Worm (Caenorhabditis elegans) whole organism, late embryonic: Measurements from ENCODE around the gene wdr-5.3.

Experiments
- ceh-31 ChIP-seq: sonication (generic microtip); optimal IDR thresholded peaks from 2 replicates; lab custom pipeline; 2016; ENCODE audit warnings: missing genetic modification characterization, missing compliant biosample characterization
- fkh-6 ChIP-seq: sonication (generic microtip); optimal IDR thresholded peaks from 2 replicates; lab custom pipeline; 2016; ENCODE audit warnings: missing genetic modification characterization, missing compliant biosample characterization
- nfya-1 ChIP-seq: sonication (generic microtip); optimal IDR thresholded peaks from 2 replicates; lab custom pipeline; 2017; ENCODE audit warnings: missing genetic modification characterization, mild to moderate bottlenecking, missing compliant biosample characterization, antibody characterized with exemption, moderate library complexity
- nhr-11 ChIP-seq: fragments of 150-350 bp; optimal IDR thresholded peaks from 2 replicates; lab custom pipeline; 2014; ENCODE audit warnings: missing biosample characterization, missing genetic modification characterization
- ref-2 ChIP-seq: sonication (generic microtip); optimal IDR thresholded peaks from 2 replicates; lab custom pipeline; 2016; ENCODE audit warnings: missing genetic modification characterization, missing compliant biosample characterization
- zip-5 ChIP-seq: sonication (generic microtip); optimal IDR thresholded peaks from 2 replicates; lab custom pipeline; 2016; ENCODE audit warnings: missing genetic modification characterization, missing compliant biosample characterization

- TF ChIP-seq ceh-31 (tag; lab: Kevin White, UChicago): no peak
- TF ChIP-seq nhr-11 (tag; lab: Kevin White, UChicago): no peak
- no peak for TF ChIP-seq ref-2
- TF ChIP-seq zip-5 (tag; lab: Kevin White, UChicago): no peak
- no peak for TF ChIP-seq nfya-1
- no peak for TF ChIP-seq fkh-6 (tag; lab: Kevin White, UChicago)
Observed at ce11 chrV:10726691-10727090, 10.2 kb upstream of the wdr-5.3 start.
